Worm (Caenorhabditis elegans) whole organism, L4 larva: ENCODE results near the gene Y75B8A.39.

Source experiments
- D1046.2 ChIP-seq: fragments of 200-800 bp; sonication (Bioruptor generic); IDR thresholded peaks from 2 replicates; pipeline ENCODE4 v1.3.6; 2022; ENCODE audit warnings: missing genetic modification characterization, missing compliant biosample characterization
- F44E2.7 ChIP-seq: fragments of 200-800 bp; sonication (Bioruptor generic); IDR thresholded peaks from 2 replicates; pipeline ENCODE4 v2.1.2; 2022; ENCODE audit warnings: missing genetic modification characterization, missing compliant biosample characterization
- R02D3.7 ChIP-seq: fragments of 150-350 bp; sonication (generic microtip); optimal IDR thresholded peaks from 3 replicates; lab custom pipeline; 2014; ENCODE audit warnings: missing biosample characterization, missing genetic modification characterization
- Y48G9A.11 ChIP-seq: fragments of 200-800 bp; sonication (Bioruptor generic); IDR thresholded peaks from 2 replicates; pipeline ENCODE4 v1.3.6; 2022; ENCODE audit warnings: missing genetic modification reagents, missing genetic modification characterization, missing compliant biosample characterization
- ZK546.5 ChIP-seq, 2 experiments: sonication (generic microtip); optimal IDR thresholded peaks; 2 replicates each; lab custom pipeline; 2017; ENCODE audit warnings: missing biosample characterization in 2 of 2, missing genetic modification characterization in 2 of 2
- aha-1 ChIP-seq: fragments of 150-350 bp; peaks from one replicate; lab custom pipeline; 2014; ENCODE audit warnings: missing biosample characterization, missing genetic modification characterization
- ceh-62 ChIP-seq: sonication (generic microtip); optimal IDR thresholded peaks from 2 replicates; lab custom pipeline; 2017; ENCODE audit warnings: missing biosample characterization, missing genetic modification characterization
- daf-16 ChIP-seq, 3 experiments: sonication (generic microtip); optimal IDR thresholded peaks; 2 replicates each; lab custom pipeline; 2016 to 2017; ENCODE audit warnings: missing genetic modification characterization in 3 of 3, missing genetic modification reagents in 3 of 3, mild to moderate bottlenecking in 2 of 3, missing compliant biosample characterization in 2 of 3, missing biosample characterization in 1 of 3, moderate library complexity in 1 of 3
- daf-19 ChIP-seq: fragments of 200-800 bp; sonication (Bioruptor generic); conservative IDR thresholded peaks from 2 replicates; pipeline ENCODE4 v1.3.6; 2022; ENCODE audit warnings: missing genetic modification characterization, missing compliant biosample characterization
- daf-8 ChIP-seq: fragments of 200-800 bp; sonication (Bioruptor generic); IDR thresholded peaks from 2 replicates; pipeline ENCODE4 v1.3.6; 2022; ENCODE audit warnings: missing genetic modification characterization, missing compliant biosample characterization
- dmd-8 ChIP-seq: fragments of 200-800 bp; sonication (Bioruptor generic); IDR thresholded peaks from 2 replicates; pipeline ENCODE4 v1.3.6; 2022; ENCODE audit warnings: missing genetic modification characterization, missing compliant biosample characterization
- duxl-1 ChIP-seq: sonication (generic microtip); optimal IDR thresholded peaks from 2 replicates; lab custom pipeline; 2016; ENCODE audit warnings: mild to moderate bottlenecking, missing genetic modification characterization, moderate library complexity, missing compliant biosample characterization; ENCODE audit not compliant: poor library complexity
- egl-27 ChIP-seq: sonication (generic microtip); optimal IDR thresholded peaks from 3 replicates; lab custom pipeline; 2017; ENCODE audit warnings: missing biosample characterization, missing genetic modification reagents, missing genetic modification characterization
- hlh-30 ChIP-seq: sonication (generic microtip); optimal IDR thresholded peaks from 2 replicates; lab custom pipeline; 2017; ENCODE audit warnings: antibody characterized with exemption, mild to moderate bottlenecking, missing genetic modification characterization, missing compliant biosample characterization; ENCODE audit not compliant: insufficient read depth
- hmg-1.1 ChIP-seq: fragments of 200-800 bp; sonication (Bioruptor generic); IDR thresholded peaks from 2 replicates; pipeline ENCODE4 v1.3.6; 2022; ENCODE audit warnings: missing genetic modification reagents, missing genetic modification characterization, missing compliant biosample characterization
- lim-7 ChIP-seq: fragments of 200-800 bp; sonication (Bioruptor generic); IDR thresholded peaks from 2 replicates; pipeline ENCODE4 v1.3.6; 2022; ENCODE audit warnings: missing genetic modification characterization, missing compliant biosample characterization
- lin-1 ChIP-seq: fragments of 200-800 bp; sonication (Bioruptor generic); IDR thresholded peaks from 2 replicates; pipeline ENCODE4 v1.3.6; 2022; ENCODE audit warnings: missing genetic modification reagents, missing genetic modification characterization, missing compliant biosample characterization
- lin-39 ChIP-seq: fragments of 150-350 bp; optimal IDR thresholded peaks from 2 replicates; lab custom pipeline; 2014; ENCODE audit warnings: missing biosample characterization, missing genetic modification reagents, missing genetic modification characterization
- lir-3 ChIP-seq: sonication (generic microtip); optimal IDR thresholded peaks from 2 replicates; lab custom pipeline; 2016; ENCODE audit warnings: mild to moderate bottlenecking, missing genetic modification characterization, missing compliant biosample characterization
- lsy-2 ChIP-seq, 2 experiments: fragments of 150-350 bp in 1 of 2; sonication (generic microtip) in 1 of 2; optimal IDR thresholded peaks; 2 replicates each; lab custom pipeline; 2014 to 2017; ENCODE audit warnings: missing biosample characterization in 2 of 2, missing genetic modification characterization in 2 of 2
- mdt-29 ChIP-seq: fragments of 200-800 bp; sonication (Bioruptor generic); IDR thresholded peaks from 2 replicates; pipeline ENCODE4 v1.3.6; 2022; ENCODE audit warnings: missing genetic modification reagents, missing genetic modification characterization, missing compliant biosample characterization
- nhr-102 ChIP-seq: sonication (generic microtip); optimal IDR thresholded peaks from 2 replicates; lab custom pipeline; 2016; ENCODE audit warnings: mild to moderate bottlenecking, missing genetic modification characterization, moderate library complexity, missing compliant biosample characterization
- nhr-111 ChIP-seq: fragments of 200-800 bp; sonication (Bioruptor generic); optimal IDR thresholded peaks from 2 replicates; lab custom pipeline; 2018; ENCODE audit warnings: mild to moderate bottlenecking, missing genetic modification characterization, missing compliant biosample characterization
- nhr-237 ChIP-seq: sonication (generic microtip); optimal IDR thresholded peaks from 2 replicates; lab custom pipeline; 2017; ENCODE audit warnings: missing biosample characterization, missing genetic modification characterization
- nhr-28 ChIP-seq: fragments of 150-350 bp; optimal IDR thresholded peaks from 2 replicates; lab custom pipeline; 2014; ENCODE audit warnings: missing biosample characterization, missing genetic modification characterization
- nhr-42 ChIP-seq: fragments of 200-800 bp; sonication (Bioruptor generic); IDR thresholded peaks from 2 replicates; pipeline ENCODE4 v1.3.6; 2022; ENCODE audit warnings: missing genetic modification characterization, missing compliant biosample characterization
- nhr-48 ChIP-seq: sonication (generic microtip); optimal IDR thresholded peaks from 2 replicates; lab custom pipeline; 2016; ENCODE audit warnings: mild to moderate bottlenecking, missing genetic modification characterization, missing compliant biosample characterization
- pha-4 ChIP-seq, 2 experiments: fragments of 150-350 bp in 1 of 2; fragments of 200-800 bp in 1 of 2; sonication (Bioruptor generic) in 1 of 2; IDR thresholded peaks in 1 of 2; optimal IDR thresholded peaks in 1 of 2; 2 replicates each; pipeline versions ENCODE4 v1.3.6 to Lab custom; 2014 to 2022; ENCODE audit warnings: missing genetic modification characterization in 2 of 2, missing genetic modification reagents in 2 of 2, missing biosample characterization in 1 of 2, missing compliant biosample characterization in 1 of 2
- pqm-1 ChIP-seq: sonication (generic microtip); optimal IDR thresholded peaks from 2 replicates; lab custom pipeline; 2017; ENCODE audit warnings: missing biosample characterization, missing genetic modification characterization
- rbr-2 ChIP-seq: sonication (generic microtip); optimal IDR thresholded peaks from 2 replicates; lab custom pipeline; 2016; ENCODE audit warnings: missing genotype, missing genetic modification characterization, missing compliant biosample characterization
- set-16 ChIP-seq: fragments of 200-800 bp; sonication (Bioruptor generic); IDR thresholded peaks from 2 replicates; pipeline ENCODE4 v1.3.6; 2022; ENCODE audit warnings: missing genetic modification reagents, missing genetic modification characterization, missing compliant biosample characterization
- spr-1 ChIP-seq: sonication (generic microtip); optimal IDR thresholded peaks from 2 replicates; lab custom pipeline; 2016; ENCODE audit warnings: mild to moderate bottlenecking, missing genetic modification characterization, missing compliant biosample characterization
- spr-3 ChIP-seq: fragments of 200-800 bp; sonication (Bioruptor generic); optimal IDR thresholded peaks from 2 replicates; lab custom pipeline; 2018; ENCODE audit warnings: mild to moderate bottlenecking, missing genetic modification characterization, missing compliant biosample characterization
- unc-62 ChIP-seq, 3 experiments: fragments of 150-350 bp in 1 of 3; sonication (generic microtip); optimal IDR thresholded peaks in 2 of 3; peaks in 1 of 3; 1 replicate in 1 of 3; 2 replicates in 2 of 3; lab custom pipeline; 2014 to 2017; ENCODE audit warnings: missing biosample characterization in 3 of 3, missing genetic modification characterization in 3 of 3, missing genetic modification reagents in 3 of 3, missing genotype in 1 of 3
- zag-1 ChIP-seq: fragments of 150-350 bp; optimal IDR thresholded peaks from 2 replicates; lab custom pipeline; 2014; ENCODE audit warnings: missing biosample characterization, missing genetic modification characterization
- zfp-2 ChIP-seq: sonication (generic microtip); optimal IDR thresholded peaks from 2 replicates; lab custom pipeline; 2016; ENCODE audit warnings: mild to moderate bottlenecking, missing genetic modification characterization, missing compliant biosample characterization
- zip-11 ChIP-seq: fragments of 200-800 bp; sonication (Bioruptor generic); IDR thresholded peaks from 2 replicates; pipeline ENCODE4 v1.3.6; 2022; ENCODE audit warnings: missing genetic modification characterization, missing compliant biosample characterization

The Y75B8A.39 gene

DNA sequence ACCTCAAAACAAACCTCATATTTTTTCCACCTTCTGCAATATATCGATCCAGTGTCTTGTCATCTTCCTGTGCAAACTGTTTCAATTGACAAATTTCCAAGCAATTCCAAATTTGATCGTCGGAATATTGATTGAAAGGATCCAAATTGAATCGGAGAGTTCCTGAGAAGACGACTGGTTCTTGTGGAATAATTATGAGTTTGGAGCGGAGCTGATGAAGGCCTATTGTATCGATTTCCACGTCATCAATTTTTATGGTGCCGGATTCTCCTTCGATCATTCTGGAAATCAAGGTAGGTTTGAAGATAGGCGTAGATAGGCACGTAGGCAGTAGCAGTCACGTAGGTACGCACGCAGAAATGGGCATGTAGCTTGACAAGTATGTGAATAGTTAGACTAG is 28.8 kb upstream of the Y75B8A.39 start:
- peak in 1 of 2 experiments; percentile 84 for TF ChIP-seq unc-62 (GFP tag; optimal IDR thresholded peaks at IDR 0.05 in 1 of 2; lab: Kevin White, UChicago)
- no peak for TF ChIP-seq unc-62 (tag; optimal IDR thresholded peaks at IDR 0.05; lab: Kevin White, UChicago)
- no peak for TF ChIP-seq hmg-1.1
- TF ChIP-seq aha-1 (tag; lab: Kevin White, UChicago): peak; percentile 93
- TF ChIP-seq, all 104 proteins: peak for 2

DNA sequence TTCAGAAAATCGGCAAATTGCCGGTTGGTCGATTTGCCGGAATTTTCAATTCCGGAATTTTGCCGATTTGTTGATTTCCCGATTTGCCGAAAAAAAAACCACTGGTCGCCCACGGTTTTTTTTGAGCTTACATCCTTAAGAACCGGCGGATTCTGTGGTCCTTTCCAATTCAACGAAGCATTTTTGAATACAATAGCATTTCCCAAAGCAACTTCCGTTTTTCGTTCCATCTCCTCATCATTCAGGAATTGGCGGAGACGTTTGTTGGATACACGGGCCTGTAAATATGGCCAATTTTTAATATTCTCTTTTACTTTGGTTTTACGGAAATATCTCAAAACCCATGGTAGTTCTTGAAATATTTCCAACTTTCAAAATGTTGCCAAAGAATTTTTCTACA is 20.5 kb upstream of the Y75B8A.39 start:
- TF ChIP-seq aha-1 (tag; lab: Kevin White, UChicago) (peak; percentile 93), mdt-29 (GFP tag; lab: Robert Waterston, UW) (no peak), daf-19 (GFP tag; lab: Robert Waterston, UW) (no peak), nhr-42 (GFP tag; lab: Robert Waterston, UW) (no peak)

DNA sequence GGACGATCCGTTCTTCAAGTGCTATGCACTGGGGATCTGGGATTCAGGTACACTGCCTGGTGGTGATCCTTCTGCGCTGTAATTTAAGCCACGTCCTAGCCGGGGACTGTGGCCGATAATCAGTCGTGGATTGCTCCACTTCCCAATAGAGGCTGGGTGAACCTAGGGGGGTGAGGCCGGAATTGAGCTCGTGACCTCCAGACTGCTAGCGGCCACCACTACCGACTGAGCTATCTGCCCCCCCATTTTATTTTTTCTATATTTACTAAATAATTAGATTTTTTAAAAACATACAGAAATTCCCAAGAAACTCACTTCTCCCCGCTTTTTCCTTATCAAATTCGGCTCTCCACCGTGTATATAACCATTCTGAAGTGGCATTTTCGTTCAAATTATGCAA is 15.7 kb upstream of the Y75B8A.39 start:
- TF ChIP-seq nhr-111 (GFP tag; lab: Kevin White, UChicago): no peak
- TF ChIP-seq R02D3.7 (tag; lab: Kevin White, UChicago): no peak
- peak; percentile 52 for TF ChIP-seq set-16 (GFP tag; lab: Robert Waterston, UW)
- peak; percentile 58; the same call in 1 of the 2 replicates for TF ChIP-seq lim-7 (GFP tag; lab: Robert Waterston, UW)
- no peak for TF ChIP-seq nhr-48
- TF ChIP-seq D1046.2 (GFP tag; lab: Robert Waterston, UW): no peak
- TF ChIP-seq lsy-2 (tag; optimal IDR thresholded peaks at IDR 0.05; lab: Kevin White, UChicago): no peak
- 0 out of 2 replicates have a peak, but pooled peaks have one; percentile 50 for TF ChIP-seq dmd-8 (GFP tag; lab: Robert Waterston, UW)

DNA sequence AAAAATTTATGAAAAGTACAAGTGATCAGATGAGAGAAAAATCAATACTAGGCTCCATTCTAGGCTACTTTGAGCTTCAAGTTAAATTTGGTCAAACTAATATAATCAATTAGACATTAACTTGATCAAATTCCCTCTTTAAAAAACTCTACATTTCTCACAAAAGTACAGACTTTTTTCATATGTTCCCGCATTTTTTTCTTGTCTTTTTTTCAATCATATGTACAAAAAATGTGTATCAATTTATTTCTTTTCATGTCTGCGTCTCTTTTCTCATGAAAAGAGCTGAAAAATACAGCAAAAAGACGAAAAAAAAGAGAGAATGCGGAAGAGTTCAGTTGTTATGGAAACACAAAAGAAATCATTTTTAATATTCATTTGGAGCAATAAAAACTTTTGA is 13.7 kb upstream of the Y75B8A.39 start:
- TF ChIP-seq mdt-29 (GFP tag; lab: Robert Waterston, UW) (no peak), lin-39 (tag; lab: Kevin White, UChicago) (no peak), daf-16 (GFP tag; optimal IDR thresholded peaks at IDR 0.05; lab: Kevin White, UChicago) (no peak), daf-16 (tag; optimal IDR thresholded peaks at IDR 0.05; lab: Kevin White, UChicago) (peak; percentile 1), aha-1 (tag; lab: Kevin White, UChicago) (peak; percentile 94), spr-3 (GFP tag; lab: Kevin White, UChicago) (no peak)

DNA sequence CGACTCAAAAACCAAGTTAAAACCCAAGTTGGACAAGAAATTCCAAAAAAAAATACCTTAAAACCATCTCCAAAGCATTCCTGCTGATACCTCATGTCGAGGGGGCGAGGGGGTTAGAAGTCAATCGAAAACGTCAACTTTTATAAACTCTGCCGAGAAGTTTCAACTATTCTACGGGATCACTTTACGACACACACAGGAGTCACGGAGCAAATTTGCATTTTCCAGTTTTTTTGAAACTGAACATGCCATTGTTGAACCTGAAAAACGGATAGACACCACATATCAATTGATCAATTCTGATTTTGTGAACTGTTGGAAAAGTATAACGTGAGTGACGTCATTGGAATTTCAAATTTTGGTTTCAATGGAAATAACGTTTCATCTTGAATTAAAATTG is 9.9 kb upstream of the Y75B8A.39 start, which contains the start of gene mrp-8:
Gene mrp-8, minus strand, starts transcription at position 101 of the 400 bp plus-strand sequence.
- TF ChIP-seq ZK546.5 (tag; optimal IDR thresholded peaks at IDR 0.05; lab: Kevin White, UChicago) (no peak), unc-62 (GFP tag; optimal IDR thresholded peaks at IDR 0.05 in 1 of 2; lab: Kevin White, UChicago) (peak in 1 of 2 experiments; percentile 34), unc-62 (tag; optimal IDR thresholded peaks at IDR 0.05; lab: Kevin White, UChicago) (no peak)
- TF ChIP-seq, all 104 proteins: peak for 1

DNA sequence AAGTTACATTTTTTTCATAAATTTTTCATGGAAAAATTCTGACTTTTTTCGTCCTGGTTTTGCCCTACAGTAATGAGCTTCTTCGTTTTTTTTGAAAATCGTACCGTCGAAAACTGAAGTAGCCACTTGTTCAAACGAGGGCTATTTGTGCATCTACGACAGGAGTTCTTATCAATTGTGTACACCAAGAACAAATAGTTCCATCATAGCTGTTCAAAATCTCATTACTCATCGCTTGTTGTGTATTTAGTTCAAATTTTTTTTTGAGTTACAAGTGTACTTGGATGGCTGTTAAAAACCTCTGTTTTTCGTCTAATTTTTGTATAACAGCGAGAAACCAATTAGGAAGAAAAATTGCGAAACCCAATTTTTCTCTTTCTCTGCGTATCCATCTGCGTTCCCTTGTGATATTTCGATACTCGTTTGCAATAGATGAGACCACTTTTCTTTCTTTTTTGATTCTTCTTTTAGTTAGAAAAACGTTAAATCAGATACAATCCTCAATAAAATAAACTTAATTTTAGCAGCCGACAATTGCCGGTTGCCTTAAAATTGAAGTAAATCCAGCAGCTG is 8.1 kb upstream of the Y75B8A.39 start:
- TF ChIP-seq nhr-237 (tag; lab: Kevin White, UChicago): no peak
- TF ChIP-seq nhr-28 (tag; lab: Kevin White, UChicago): peak; percentile 15
- peak; percentile 49 for TF ChIP-seq hlh-30 (tag; lab: Kevin White, UChicago)
- TF ChIP-seq ceh-62 (tag; lab: Kevin White, UChicago): no peak

DNA sequence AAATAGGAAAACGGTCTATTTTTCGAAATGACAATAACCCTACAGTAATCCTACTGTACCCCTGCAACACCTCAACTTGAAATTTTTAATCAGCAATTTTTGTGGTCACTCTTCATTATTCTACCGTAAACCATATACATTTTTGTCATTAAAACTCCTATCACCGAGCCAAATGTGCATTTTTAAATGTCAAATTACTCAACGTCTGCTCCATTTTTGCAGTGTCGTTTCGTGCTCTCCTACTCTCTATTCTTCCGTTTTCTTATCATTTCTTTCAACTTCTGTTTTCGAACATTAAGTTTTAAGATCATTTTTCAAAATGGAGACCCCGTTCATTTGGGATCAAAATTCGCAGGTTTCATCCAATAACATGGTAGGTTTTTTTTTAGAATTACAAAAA is 5.5 kb upstream of the Y75B8A.39 start, which contains the start of gene pqn-92:
Gene pqn-92, plus strand, starts transcription at position 307 of the 400 bp plus-strand sequence.
- TF ChIP-seq pqm-1 (tag; lab: Kevin White, UChicago) (peak; percentile 94), duxl-1 (tag; lab: Kevin White, UChicago) (no peak), lin-1 (GFP tag; lab: Robert Waterston, UW) (no peak), set-16 (GFP tag; lab: Robert Waterston, UW) (no peak), rbr-2 (tag; lab: Kevin White, UChicago) (no peak), lir-3 (tag; lab: Kevin White, UChicago) (no peak), zfp-2 (tag; lab: Kevin White, UChicago) (no peak), Y48G9A.11 (no peak), zag-1 (tag; lab: Kevin White, UChicago) (no peak), spr-1 (no peak), nhr-237 (tag; lab: Kevin White, UChicago) (no peak), nhr-102 (no peak), zip-11 (no peak), F44E2.7 (GFP tag; lab: Robert Waterston, UW) (no peak), egl-27 (no peak), pha-4 (GFP tag; IDR thresholded peaks at IDR 0.05; lab: Robert Waterston, UW) (no peak), pha-4 (tag; optimal IDR thresholded peaks at IDR 0.05; lab: Kevin White, UChicago) (no peak), nhr-42 (GFP tag; lab: Robert Waterston, UW) (no peak), daf-8 (GFP tag; lab: Robert Waterston, UW) (no peak)
